In genomic region chr3R:26098502-26099210, dm6 we compare ENCODE assay signal across 5 fruit fly cellular contexts.
TF ChIP-seq lines count a peak whose summit lies in the region.

Gene dysf (minus strand): TSS chr3R:26098711.

- TF ChIP-seq CTCF in whole organism, embryonic (GFP tag; optimal IDR thresholded peaks at IDR 0.05; lab: Kevin White, UChicago) = no peak

TF ChIP-seq in whole organism, adult, 20 proteins besides CTCF, POLR2A, EP300 and RAD21 (continues in another document):
- no peak for TF ChIP-seq tj (GFP tag; optimal IDR thresholded peaks at IDR 0.05; lab: Kevin White, UChicago)
- no peak for TF ChIP-seq Hr96 (GFP tag; optimal IDR thresholded peaks at IDR 0.05; lab: Kevin White, UChicago)
- no peak for TF ChIP-seq toe (GFP tag; optimal IDR thresholded peaks at IDR 0.05; lab: Kevin White, UChicago)
- TF ChIP-seq bab1 (GFP tag; optimal IDR thresholded peaks at IDR 0.05; lab: Kevin White, UChicago) = no peak
- no peak for TF ChIP-seq CG14711 (tag; optimal IDR thresholded peaks at IDR 0.05; lab: Kevin White, UChicago)
- no peak for TF ChIP-seq cic (GFP tag; optimal IDR thresholded peaks at IDR 0.05; lab: Kevin White, UChicago)
- TF ChIP-seq pad (GFP tag; optimal IDR thresholded peaks at IDR 0.05; lab: Kevin White, UChicago) = no peak
- TF ChIP-seq cnc (optimal IDR thresholded peaks at IDR 0.05; lab: Kevin White, UChicago) = no peak
- no peak for TF ChIP-seq Crg-1 (GFP tag; optimal IDR thresholded peaks at IDR 0.05; lab: Kevin White, UChicago)
- TF ChIP-seq CG1620 (GFP tag; optimal IDR thresholded peaks at IDR 0.05; lab: Kevin White, UChicago) = no peak
- TF ChIP-seq Mnt (GFP tag; optimal IDR thresholded peaks at IDR 0.05; lab: Kevin White, UChicago) = no peak
- TF ChIP-seq ovo (GFP tag; optimal IDR thresholded peaks at IDR 0.05; lab: Kevin White, UChicago) = no peak
- no peak for TF ChIP-seq CG7045 (GFP tag; optimal IDR thresholded peaks at IDR 0.05; lab: Kevin White, UChicago)
- TF ChIP-seq CG5204 (GFP tag; optimal IDR thresholded peaks at IDR 0.05; lab: Kevin White, UChicago) = no peak
- peak; percentile 6 for TF ChIP-seq CG7101 (tag; optimal IDR thresholded peaks at IDR 0.05; lab: Kevin White, UChicago)
- TF ChIP-seq CG12768 (GFP tag; optimal IDR thresholded peaks at IDR 0.05; lab: Kevin White, UChicago) = no peak
- no peak for TF ChIP-seq Clk (GFP tag; optimal IDR thresholded peaks at IDR 0.05; lab: Kevin White, UChicago)
- peak; percentile 1 for TF ChIP-seq CG11617 (GFP tag; optimal IDR thresholded peaks at IDR 0.05; lab: Kevin White, UChicago)
- peak; percentile 23 for TF ChIP-seq CG33017 (tag; optimal IDR thresholded peaks at IDR 0.05; lab: Kevin White, UChicago)

TF ChIP-seq in whole organism, embryonic, 481 proteins besides CTCF, POLR2A, EP300 and RAD21 (continues in another document):
- TF ChIP-seq Ssrp (tag; optimal IDR thresholded peaks at IDR 0.05; lab: Kevin White, UChicago) (peak; percentile 76), CG7357 (GFP tag; IDR thresholded peaks at IDR 0.05; lab: Robert Waterston, UW) (0 out of 3 replicates have a peak, but pooled peaks have one; percentile 10), CG3407 (GFP tag; optimal IDR thresholded peaks at IDR 0.05; lab: Kevin White, UChicago) (no peak), ara (GFP tag; IDR thresholded peaks at IDR 0.05; lab: Robert Waterston, UW) (peak; percentile 40; the same call in 1 of the 2 replicates), sob (GFP tag; IDR thresholded peaks at IDR 0.05; lab: Robert Waterston, UW) (0 out of 2 replicates have a peak, but pooled peaks have one; percentile 25), ro (GFP tag; IDR thresholded peaks at IDR 0.05; lab: Robert Waterston, UW) (peak; percentile 23; the same call in 1 of the 2 replicates), Chrac-16 (GFP tag; optimal IDR thresholded peaks at IDR 0.05; lab: Kevin White, UChicago) (peak; percentile 30), GATAe (GFP tag; conservative IDR thresholded peaks at IDR 0.05; lab: Robert Waterston, UW) (no peak), gsb-n (tag; optimal IDR thresholded peaks at IDR 0.05; lab: Kevin White, UChicago) (peak; percentile 74), crp (GFP tag; optimal IDR thresholded peaks at IDR 0.05; lab: Kevin White, UChicago) (no peak), Mad (GFP tag; optimal IDR thresholded peaks at IDR 0.05; lab: Kevin White, UChicago) (no peak), lola (GFP tag; optimal IDR thresholded peaks at IDR 0.05; lab: Kevin White, UChicago) (peak in 1 of 3 experiments; percentile 89), CG4854 (GFP tag; optimal IDR thresholded peaks at IDR 0.05; lab: Kevin White, UChicago) (no peak), Lpt (GFP tag; optimal IDR thresholded peaks at IDR 0.05; lab: Kevin White, UChicago) (no peak), CG12071 (GFP tag; optimal IDR thresholded peaks at IDR 0.05; lab: Kevin White, UChicago) (no peak), grau (tag; optimal IDR thresholded peaks at IDR 0.05; lab: Kevin White, UChicago) (peak; percentile 83), CG30403 (GFP tag; optimal IDR thresholded peaks at IDR 0.05; lab: Kevin White, UChicago) (peak; percentile 51), vfl (GFP tag; optimal IDR thresholded peaks at IDR 0.05; lab: Kevin White, UChicago) (no peak)

TF ChIP-seq in whole organism, prepupa, 60 proteins besides CTCF, POLR2A, EP300 and RAD21 (continues in another document):
- TF ChIP-seq CG16779 (tag; optimal IDR thresholded peaks at IDR 0.05; lab: Kevin White, UChicago) (peak; percentile 37), CG4318 (GFP tag; optimal IDR thresholded peaks at IDR 0.05; lab: Kevin White, UChicago) (peak; percentile 77), pdm3 (GFP tag; optimal IDR thresholded peaks at IDR 0.05; lab: Kevin White, UChicago) (peak; percentile 37), esn (GFP tag; optimal IDR thresholded peaks at IDR 0.05; lab: Kevin White, UChicago) (peak; percentile 72), dsx (GFP tag; optimal IDR thresholded peaks at IDR 0.05; lab: Kevin White, UChicago; ENCODE audit: poor library complexity, severe bottlenecking) (peak; percentile 76), fkh (GFP tag; optimal IDR thresholded peaks at IDR 0.05; lab: Kevin White, UChicago) (no peak), fd85E (GFP tag; optimal IDR thresholded peaks at IDR 0.05; lab: Kevin White, UChicago) (no peak), CG8319 (GFP tag; optimal IDR thresholded peaks at IDR 0.05; lab: Kevin White, UChicago) (peak; percentile 57), Met (GFP tag; optimal IDR thresholded peaks at IDR 0.05; lab: Kevin White, UChicago) (peak; percentile 52), CG7368 (GFP tag; optimal IDR thresholded peaks at IDR 0.05; lab: Kevin White, UChicago) (peak; percentile 48), fd59A (GFP tag; optimal IDR thresholded peaks at IDR 0.05; lab: Kevin White, UChicago) (peak; percentile 41), CG11902 (GFP tag; optimal IDR thresholded peaks at IDR 0.05; lab: Kevin White, UChicago) (peak; percentile 44), Smox (GFP tag; optimal IDR thresholded peaks at IDR 0.05; lab: Kevin White, UChicago) (peak; percentile 50), Hr39 (GFP tag; optimal IDR thresholded peaks at IDR 0.05; lab: Kevin White, UChicago) (peak; percentile 27), Sox15 (GFP tag; optimal IDR thresholded peaks at IDR 0.05; lab: Kevin White, UChicago) (peak; percentile 10), CG11762 (GFP tag; optimal IDR thresholded peaks at IDR 0.05; lab: Kevin White, UChicago; ENCODE audit: insufficient read depth) (peak; percentile 63), Ets96B (tag; optimal IDR thresholded peaks at IDR 0.05; lab: Kevin White, UChicago) (peak; percentile 85), dac (GFP tag; optimal IDR thresholded peaks at IDR 0.05; lab: Kevin White, UChicago) (no peak), Sox102F (GFP tag; optimal IDR thresholded peaks at IDR 0.05; lab: Kevin White, UChicago) (peak; percentile 27)

TF ChIP-seq in whole organism, pupa, 21 proteins besides CTCF, POLR2A, EP300 and RAD21:
- TF ChIP-seq CG17806 (tag; optimal IDR thresholded peaks at IDR 0.05; lab: Kevin White, UChicago) (peak; percentile 64), D1 (tag; optimal IDR thresholded peaks at IDR 0.05; lab: Kevin White, UChicago) (peak; percentile 48), CG4496 (GFP tag; IDR thresholded peaks at IDR 0.05; lab: Robert Waterston, UW) (no peak), CG12605 (GFP tag; IDR thresholded peaks at IDR 0.05; lab: Robert Waterston, UW) (no peak), Pif1B (GFP tag; optimal IDR thresholded peaks at IDR 0.05; lab: Kevin White, UChicago) (peak; percentile 54), CG34367 (tag; optimal IDR thresholded peaks at IDR 0.05; lab: Kevin White, UChicago) (peak; percentile 70), Snoo (tag; optimal IDR thresholded peaks at IDR 0.05; lab: Kevin White, UChicago) (peak; percentile 73), EcR (GFP tag; optimal IDR thresholded peaks at IDR 0.05; lab: Kevin White, UChicago) (no peak), CG10348 (GFP tag; IDR thresholded peaks at IDR 0.05; lab: Robert Waterston, UW) (no peak), CG8301 (tag; optimal IDR thresholded peaks at IDR 0.05; lab: Kevin White, UChicago) (peak; percentile 54), CG14655 (GFP tag; optimal IDR thresholded peaks at IDR 0.05; lab: Kevin White, UChicago) (peak; percentile 83), CG13204 (GFP tag; optimal IDR thresholded peaks at IDR 0.05; lab: Kevin White, UChicago) (peak; percentile 51), rn (GFP tag; IDR thresholded peaks at IDR 0.05; lab: Robert Waterston, UW) (no peak; the same call in 1 of the 2 replicates), CG15710 (tag; optimal IDR thresholded peaks at IDR 0.05; lab: Kevin White, UChicago) (peak; percentile 85), CG9948 (tag; optimal IDR thresholded peaks at IDR 0.05; lab: Kevin White, UChicago) (peak; percentile 78), CG32121 (GFP tag; IDR thresholded peaks at IDR 0.05; lab: Robert Waterston, UW) (peak; percentile 45), Pif1A (GFP tag; optimal IDR thresholded peaks at IDR 0.05; lab: Kevin White, UChicago) (peak; percentile 24), fd96Ca (GFP tag; IDR thresholded peaks at IDR 0.05; lab: Robert Waterston, UW) (peak; percentile 9; the same call in 1 of the 3 replicates), CG8159 (tag; optimal IDR thresholded peaks at IDR 0.05; lab: Kevin White, UChicago) (peak; percentile 91), Ets98B (GFP tag; IDR thresholded peaks at IDR 0.05; lab: Robert Waterston, UW) (no peak), gl (tag; optimal IDR thresholded peaks at IDR 0.05; lab: Kevin White, UChicago) (no peak)

TF ChIP-seq in whole organism, wandering third instar larva, 38 proteins besides CTCF, POLR2A, EP300 and RAD21:
- TF ChIP-seq HLH106 (tag; optimal IDR thresholded peaks at IDR 0.05; lab: Kevin White, UChicago) (peak; percentile 88), foxo (GFP tag; optimal IDR thresholded peaks at IDR 0.05; lab: Kevin White, UChicago) (peak in 1 of 2 experiments; percentile 79), dl (GFP tag; optimal IDR thresholded peaks at IDR 0.05; lab: Kevin White, UChicago; ENCODE audit: insufficient read depth in 1 of 2, partially characterized antibody in 2 of 2) (peak; percentile 47 to 70), dmrt93B (GFP tag; optimal IDR thresholded peaks at IDR 0.05; lab: Kevin White, UChicago) (peak; percentile 68), sv (GFP tag; optimal IDR thresholded peaks at IDR 0.05; lab: Kevin White, UChicago) (peak; percentile 4), Rel (GFP tag; optimal IDR thresholded peaks at IDR 0.05; lab: Kevin White, UChicago) (no peak), Rel (tag; optimal IDR thresholded peaks at IDR 0.05; lab: Kevin White, UChicago) (peak; percentile 25), fru (GFP tag; optimal IDR thresholded peaks at IDR 0.05; lab: Kevin White, UChicago) (peak; percentile 29), Hr83 (GFP tag; optimal IDR thresholded peaks at IDR 0.05; lab: Kevin White, UChicago; ENCODE audit: poor library complexity, severe bottlenecking) (peak; percentile 45), OdsH (GFP tag; optimal IDR thresholded peaks at IDR 0.05; lab: Kevin White, UChicago) (peak; percentile 55), Sp1 (GFP tag; optimal IDR thresholded peaks at IDR 0.05; lab: Kevin White, UChicago) (peak; percentile 89), Mio (GFP tag; optimal IDR thresholded peaks at IDR 0.05; lab: Kevin White, UChicago) (no peak), lola (GFP tag; optimal IDR thresholded peaks at IDR 0.05; lab: Kevin White, UChicago) (no peak), CG9705 (GFP tag; optimal IDR thresholded peaks at IDR 0.05; lab: Kevin White, UChicago) (peak; percentile 9), rgr (GFP tag; optimal IDR thresholded peaks at IDR 0.05; lab: Kevin White, UChicago) (peak; percentile 39), jim (GFP tag; optimal IDR thresholded peaks at IDR 0.05; lab: Kevin White, UChicago) (no peak), Dif (GFP tag; optimal IDR thresholded peaks at IDR 0.05; lab: Kevin White, UChicago; ENCODE audit: partially characterized antibody) (peak; percentile 85), Vsx2 (GFP tag; optimal IDR thresholded peaks at IDR 0.05; lab: Kevin White, UChicago; ENCODE audit: partially characterized antibody) (peak; percentile 94), Abd-B (GFP tag; optimal IDR thresholded peaks at IDR 0.05; lab: Kevin White, UChicago) (no peak), GATAd (GFP tag; optimal IDR thresholded peaks at IDR 0.05; lab: Kevin White, UChicago) (no peak), psq (GFP tag; optimal IDR thresholded peaks at IDR 0.05; lab: Kevin White, UChicago) (peak; percentile 73), br (GFP tag; optimal IDR thresholded peaks at IDR 0.05; lab: Kevin White, UChicago) (no peak)
